Fruit fly (Drosophila melanogaster): ENCODE measurements around the gene CG14107.

DNA sequence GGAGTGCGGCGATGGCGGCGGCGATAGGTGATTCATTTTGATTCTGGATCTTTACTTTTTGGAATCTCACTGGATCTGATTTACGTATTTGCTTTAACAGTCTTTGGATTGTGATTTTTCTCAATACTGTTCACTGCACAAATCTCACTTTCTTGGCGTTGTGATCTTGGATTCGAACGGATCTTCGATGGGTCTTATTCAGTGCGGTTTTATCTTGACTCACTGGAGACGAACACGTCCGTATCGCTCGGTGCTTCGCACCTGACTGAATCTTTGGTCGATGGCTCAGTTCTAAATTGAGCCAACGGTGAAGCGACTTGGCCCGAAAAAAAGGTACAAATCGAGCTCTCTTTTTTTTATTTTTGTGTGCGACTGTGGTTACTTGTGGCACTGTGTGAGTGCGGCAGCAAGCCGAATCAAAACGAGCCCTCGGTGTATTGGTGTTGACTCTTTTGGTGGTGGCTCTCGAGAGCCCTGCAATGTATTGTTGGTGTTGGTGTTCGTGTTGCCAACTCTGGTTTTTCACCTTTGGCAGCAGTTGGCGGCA, 19.8 kb upstream of the CG14107 start, which contains the start of gene sens:
- no peak for TF ChIP-seq CTCF (optimal IDR thresholded peaks at IDR 0.05)
- TF ChIP-seq CG8478 (optimal IDR thresholded peaks at IDR 0.05): no peak
